Worm (Caenorhabditis elegans): Measurements from ENCODE around the gene Y41E3.13.

DNA sequence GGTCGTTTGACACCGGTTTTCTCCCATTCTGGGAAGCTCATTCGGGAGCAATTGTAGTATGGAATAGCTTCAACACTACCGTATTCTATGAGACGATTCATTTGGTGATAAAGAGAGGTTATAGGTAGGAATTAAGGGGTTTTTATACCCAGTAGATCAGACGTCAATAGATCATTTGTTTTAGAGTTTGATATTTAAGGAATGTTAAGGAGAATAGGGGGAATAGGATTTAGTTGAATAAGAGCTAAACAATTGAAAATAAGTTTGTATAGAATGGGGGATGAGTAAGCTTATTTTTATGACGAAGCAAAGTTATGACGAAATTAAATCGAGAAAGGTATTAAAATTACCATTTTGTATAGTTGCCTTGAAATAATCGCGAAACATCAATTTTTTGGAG lies 4.8 kb upstream of the Y41E3.13 start, which contains the start of gene srt-47:
- TF ChIP-seq dao-5 (tag; optimal IDR thresholded peaks at IDR 0.05) (no peak), him-1 (tag; optimal IDR thresholded peaks at IDR 0.05) (no peak)
